Fruit fly (Drosophila melanogaster): ENCODE measurements around the gene bdl.
A peak's percentile ranks its signal among the peaks of the same experiment; 100 is the strongest.

Gene bdl

dm6 chr2L:4282339-4282680, 42.0 kb upstream of the bdl start:
- TF ChIP-seq chinmo (GFP tag; IDR thresholded peaks at IDR 0.05; ENCODE audit: partially characterized antibody) (0 out of 4 replicates have a peak, but pooled peaks have one; percentile 37), zen (tag; optimal IDR thresholded peaks at IDR 0.05) (peak; percentile 45), sqz (GFP tag; optimal IDR thresholded peaks at IDR 0.05) (no peak), BtbVII (GFP tag; optimal IDR thresholded peaks at IDR 0.05) (no peak), eve (GFP tag; optimal IDR thresholded peaks at IDR 0.05) (peak in 1 of 2 experiments; percentile 51), CG13894 (tag; optimal IDR thresholded peaks at IDR 0.05) (peak; percentile 14), CG14965 (GFP tag; optimal IDR thresholded peaks at IDR 0.05; ENCODE audit: borderline replicate concordance) (no peak), sd (tag; optimal IDR thresholded peaks at IDR 0.05) (peak; percentile 71), CG31224 (GFP tag; IDR thresholded peaks at IDR 0.05) (peak; percentile 98), Dfd (GFP tag; optimal IDR thresholded peaks at IDR 0.05) (no peak), CG12769 (tag; optimal IDR thresholded peaks at IDR 0.05) (peak; percentile 16), shn (GFP tag; optimal IDR thresholded peaks at IDR 0.05) (no peak)

dm6 chr2L:4282681-4283343, 41.5 kb upstream of the bdl start, which contains the start of gene tutl:
Gene tutl (plus strand): TSS chr2L:4283148.
- TF ChIP-seq dysf (GFP tag; IDR thresholded peaks at IDR 0.05) = peak; percentile 89
- TF ChIP-seq Atf6 (GFP tag; IDR thresholded peaks at IDR 0.05) = peak; percentile 79
- no peak for TF ChIP-seq mld (GFP tag; IDR thresholded peaks at IDR 0.05; ENCODE audit: partially characterized antibody)
- TF ChIP-seq CG33213 (GFP tag; optimal IDR thresholded peaks at IDR 0.05) = peak; percentile 69
- TF ChIP-seq CG18764 (GFP tag; optimal IDR thresholded peaks at IDR 0.05) = peak; percentile 73
- TF ChIP-seq Nf-YC (tag; optimal IDR thresholded peaks at IDR 0.05) = peak; percentile 12
- peak; percentile 73 for TF ChIP-seq Fer1 (GFP tag; optimal IDR thresholded peaks at IDR 0.05)
- TF ChIP-seq CG10267 (tag; optimal IDR thresholded peaks at IDR 0.05) = peak; percentile 74
- peak; percentile 77 for TF ChIP-seq Mrtf (GFP tag; IDR thresholded peaks at IDR 0.05)
- peak; percentile 87 for TF ChIP-seq CG10979 (tag; optimal IDR thresholded peaks at IDR 0.05)
- TF ChIP-seq CG10321 (GFP tag; IDR thresholded peaks at IDR 0.05) = peak; percentile 11
- peak; percentile 78 for TF ChIP-seq Aef1 (GFP tag; IDR thresholded peaks at IDR 0.05)
- peak; percentile 86 for TF ChIP-seq tx (GFP tag; optimal IDR thresholded peaks at IDR 0.05)
- no peak for TF ChIP-seq hth (optimal IDR thresholded peaks at IDR 0.05)
- TF ChIP-seq cad (GFP tag; optimal IDR thresholded peaks at IDR 0.05) = peak; percentile 55
- peak; percentile 71 to 89 for TF ChIP-seq Pdp1 (GFP tag; optimal IDR thresholded peaks at IDR 0.05)
- TF ChIP-seq gfzf (GFP tag; optimal IDR thresholded peaks at IDR 0.05) = no peak
- TF ChIP-seq CrebB (tag; optimal IDR thresholded peaks at IDR 0.05) = peak; percentile 14
- 0 out of 3 replicates have a peak, but pooled peaks have one; percentile 4 for TF ChIP-seq sr (GFP tag; IDR thresholded peaks at IDR 0.05)
- peak; percentile 86 for TF ChIP-seq Atf-2 (GFP tag; optimal IDR thresholded peaks at IDR 0.05)
- TF ChIP-seq NC2β (GFP tag; optimal IDR thresholded peaks at IDR 0.05) = peak; percentile 60
- peak; percentile 60 for TF ChIP-seq psq (GFP tag; optimal IDR thresholded peaks at IDR 0.05)
- TF ChIP-seq CG18599 (GFP tag; optimal IDR thresholded peaks at IDR 0.05) = peak; percentile 85
- peak; percentile 45 for TF ChIP-seq HLHmδ (GFP tag; optimal IDR thresholded peaks at IDR 0.05)
- TF ChIP-seq fd96Cb (tag; optimal IDR thresholded peaks at IDR 0.05) = peak; percentile 79
- no peak for TF ChIP-seq pfk (GFP tag; optimal IDR thresholded peaks at IDR 0.05)
- peak; percentile 80 for TF ChIP-seq Chrac-16 (GFP tag; optimal IDR thresholded peaks at IDR 0.05)
- TF ChIP-seq pb (GFP tag; optimal IDR thresholded peaks at IDR 0.05) = peak; percentile 81
- TF ChIP-seq caup (GFP tag; optimal IDR thresholded peaks at IDR 0.05; ENCODE audit: severe bottlenecking) = peak; percentile 32
- peak; percentile 41 for TF ChIP-seq ap (GFP tag; IDR thresholded peaks at IDR 0.05)
- TF ChIP-seq CG13775 (GFP tag; optimal IDR thresholded peaks at IDR 0.05) = peak; percentile 82
- peak; percentile 90 for TF ChIP-seq corto (GFP tag; optimal IDR thresholded peaks at IDR 0.05)
- TF ChIP-seq CG15011 (GFP tag; optimal IDR thresholded peaks at IDR 0.05) = peak; percentile 55
- TF ChIP-seq mam (GFP tag; optimal IDR thresholded peaks at IDR 0.05) = peak; percentile 77
- peak; percentile 43 for TF ChIP-seq CG13287 (GFP tag; IDR thresholded peaks at IDR 0.05; ENCODE audit: partially characterized antibody)
- TF ChIP-seq CG11247 (GFP tag; IDR thresholded peaks at IDR 0.05) = peak; percentile 71
- peak; percentile 70 to 71 for TF ChIP-seq Hr51 (GFP tag; optimal IDR thresholded peaks at IDR 0.05)

Measured in whole organism, embryonic.